Worm (Caenorhabditis elegans): ENCODE measurements around the gene tre-3.

DNA sequence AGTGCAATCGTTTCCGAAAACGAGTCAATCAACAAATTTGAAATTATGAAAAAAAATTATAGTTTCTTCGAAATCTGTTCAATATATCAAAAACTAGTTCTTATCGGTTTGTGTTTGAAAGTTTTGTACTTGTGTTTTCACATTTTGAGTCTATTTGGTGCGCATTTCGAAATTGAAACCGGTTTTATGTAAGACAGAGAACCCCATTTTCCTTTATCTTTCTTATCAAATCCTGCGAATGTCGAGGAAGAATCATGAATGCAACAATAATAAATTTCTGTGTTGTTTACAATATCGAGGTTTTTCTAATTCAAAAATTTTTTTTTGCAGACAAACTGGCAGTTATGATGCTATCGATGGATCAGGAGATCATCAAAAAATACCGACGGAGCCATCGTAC lies 32.8 kb downstream of the tre-3 start:
- TF ChIP-seq elt-3 (tag; optimal IDR thresholded peaks at IDR 0.05) (peak in 4 of 6 experiments; percentile 20 to 93 (median 28)), snpc-4 (tag; optimal IDR thresholded peaks at IDR 0.05) (no peak), sup-37 (GFP tag; optimal IDR thresholded peaks at IDR 0.05) (no peak), nhr-90 (tag; optimal IDR thresholded peaks at IDR 0.05; ENCODE audit: poor library complexity) (no peak), lin-14 (GFP tag; optimal IDR thresholded peaks at IDR 0.05) (peak; percentile 45), ceh-82 (tag; optimal IDR thresholded peaks at IDR 0.05) (no peak), hpl-2 (GFP tag; optimal IDR thresholded peaks at IDR 0.05) (no peak), hlh-4 (tag; optimal IDR thresholded peaks at IDR 0.05) (no peak), efl-1 (optimal IDR thresholded peaks at IDR 0.05) (no peak), efl-1 (GFP tag; optimal IDR thresholded peaks at IDR 0.05 in 1 of 2) (peak in 1 of 2 experiments; percentile 58), ama-1 (optimal IDR thresholded peaks at IDR 0.05) (no peak), unc-130 (tag; optimal IDR thresholded peaks at IDR 0.05) (no peak)
